Fruit fly (Drosophila melanogaster) whole organism, prepupa: ENCODE measurements around the gene RapGAP1.
A peak's percentile ranks its signal among the peaks of the same experiment; 100 is the strongest.

Source experiments
- Blimp-1 ChIP-seq: fragments of 200-800 bp; sonication (Bioruptor generic); optimal IDR thresholded peaks from 3 replicates; lab custom pipeline; 2017; ENCODE audit warnings: missing biosample characterization, missing genetic modification characterization, mild to moderate bottlenecking, moderate library complexity, missing genetic modification reagents
- CG10669 ChIP-seq: fragments of 200-800 bp; sonication (Bioruptor generic); optimal IDR thresholded peaks from 3 replicates; lab custom pipeline; 2018; ENCODE audit warnings: missing biosample characterization, mild to moderate bottlenecking, missing genetic modification characterization, moderate library complexity
- CG11294 ChIP-seq: fragments of 200-800 bp; sonication (Bioruptor generic); IDR thresholded peaks from 2 replicates; pipeline ENCODE4 v1.3.6; 2022; ENCODE audit warnings: missing biosample characterization, missing genetic modification characterization
- CG11762 ChIP-seq: fragments of 200-800 bp; sonication (Bioruptor generic); optimal IDR thresholded peaks from 3 replicates; lab custom pipeline; 2016; ENCODE audit warnings: missing biosample characterization, missing genetic modification characterization; ENCODE audit not compliant: insufficient read depth
- CG15336 ChIP-seq: fragments of 200-800 bp; sonication (Bioruptor generic); IDR thresholded peaks from 2 replicates; pipeline ENCODE4 v1.3.6; 2022; ENCODE audit warnings: missing biosample characterization, missing genetic modification characterization
- CG3032 ChIP-seq: fragments of 200-800 bp; optimal IDR thresholded peaks from 2 replicates; lab custom pipeline; 2019; ENCODE audit warnings: missing biosample characterization, mild to moderate bottlenecking, missing genetic modification characterization, moderate library complexity
- CG31627 ChIP-seq: fragments of 200-800 bp; sonication (Bioruptor generic); optimal IDR thresholded peaks from 3 replicates; lab custom pipeline; 2016; ENCODE audit warnings: missing biosample characterization, missing genetic modification characterization
- CG34406 ChIP-seq: fragments of 200-800 bp; sonication (Bioruptor generic); optimal IDR thresholded peaks from 3 replicates; lab custom pipeline; 2016; ENCODE audit warnings: missing biosample characterization, missing genetic modification characterization
- CG3919 ChIP-seq: fragments of 200-800 bp; sonication (Bioruptor generic); optimal IDR thresholded peaks from 3 replicates; lab custom pipeline; 2016; ENCODE audit warnings: missing biosample characterization, missing genetic modification characterization
- CG4318 ChIP-seq: fragments of 200-800 bp; sonication (Bioruptor generic); optimal IDR thresholded peaks from 3 replicates; lab custom pipeline; 2017; ENCODE audit warnings: missing biosample characterization, mild to moderate bottlenecking, missing genetic modification characterization
- CG6163 ChIP-seq: fragments of 200-800 bp; sonication (Bioruptor generic); IDR thresholded peaks from 3 replicates; pipeline ENCODE4 v1.3.6; 2022; ENCODE audit warnings: missing biosample characterization, missing genetic modification characterization
- CG6276 ChIP-seq: fragments of 200-800 bp; sonication (Bioruptor generic); optimal IDR thresholded peaks from 2 replicates; lab custom pipeline; 2017; ENCODE audit warnings: missing biosample characterization, mild to moderate bottlenecking, missing genetic modification characterization
- CG6792 ChIP-seq: fragments of 200-800 bp; sonication (Bioruptor generic); optimal IDR thresholded peaks from 3 replicates; lab custom pipeline; 2016; ENCODE audit warnings: missing biosample characterization, missing genetic modification characterization
- CG7368 ChIP-seq: fragments of 200-800 bp; sonication (Bioruptor generic); optimal IDR thresholded peaks from 3 replicates; lab custom pipeline; 2016; ENCODE audit warnings: missing biosample characterization, missing genetic modification characterization
- CG8119 ChIP-seq: fragments of 200-800 bp; sonication (Bioruptor generic); IDR thresholded peaks from 3 replicates; pipeline ENCODE4 v1.3.6; 2022; ENCODE audit warnings: missing biosample characterization, missing genetic modification characterization
- CG8319 ChIP-seq: fragments of 200-800 bp; sonication (Bioruptor generic); optimal IDR thresholded peaks from 3 replicates; lab custom pipeline; 2016; ENCODE audit warnings: missing biosample characterization, missing genetic modification characterization
- CG8632 ChIP-seq: fragments of 200-800 bp; sonication (Bioruptor generic); optimal IDR thresholded peaks from 3 replicates; lab custom pipeline; 2016; ENCODE audit warnings: missing biosample characterization, missing genetic modification characterization
- Eip93F ChIP-seq: fragments of 200-800 bp; sonication (Bioruptor generic); optimal IDR thresholded peaks from 2 replicates; lab custom pipeline; 2016; ENCODE audit warnings: missing biosample characterization, mild to moderate bottlenecking, missing genetic modification characterization
- Ets96B ChIP-seq: fragments of 200-800 bp; optimal IDR thresholded peaks from 2 replicates; lab custom pipeline; 2019; ENCODE audit warnings: missing biosample characterization, mild to moderate bottlenecking, missing genetic modification characterization, moderate library complexity
- Hr39 ChIP-seq: fragments of 200-800 bp; sonication (Bioruptor generic); optimal IDR thresholded peaks from 2 replicates; lab custom pipeline; 2016; ENCODE audit warnings: missing biosample characterization, missing genetic modification characterization
- Hr4 ChIP-seq: fragments of 200-800 bp; sonication (Bioruptor generic); optimal IDR thresholded peaks from 3 replicates; lab custom pipeline; 2016; ENCODE audit warnings: missing biosample characterization, missing genetic modification characterization
- Lpt ChIP-seq: fragments of 200-800 bp; sonication (Bioruptor generic); optimal IDR thresholded peaks from 3 replicates; lab custom pipeline; 2016; ENCODE audit warnings: missing biosample characterization, missing genetic modification characterization
- Met ChIP-seq: fragments of 200-800 bp; sonication (Bioruptor generic); optimal IDR thresholded peaks from 3 replicates; lab custom pipeline; 2016; ENCODE audit warnings: missing biosample characterization, missing genetic modification characterization
- OdsH ChIP-seq: fragments of 200-800 bp; sonication (Bioruptor generic); optimal IDR thresholded peaks from 3 replicates; lab custom pipeline; 2016; ENCODE audit warnings: missing biosample characterization, missing genetic modification characterization
- Sox102F ChIP-seq: fragments of 200-800 bp; sonication (Bioruptor generic); optimal IDR thresholded peaks from 2 replicates; lab custom pipeline; 2016; ENCODE audit warnings: missing biosample characterization, mild to moderate bottlenecking, missing genetic modification characterization
- Sox14 ChIP-seq: fragments of 200-800 bp; sonication (Bioruptor generic); optimal IDR thresholded peaks from 3 replicates; lab custom pipeline; 2016; ENCODE audit warnings: missing biosample characterization, missing genetic modification characterization
- Sox15 ChIP-seq: fragments of 200-800 bp; sonication (Bioruptor generic); optimal IDR thresholded peaks from 3 replicates; lab custom pipeline; 2016; ENCODE audit warnings: missing biosample characterization, missing genetic modification characterization
- achi ChIP-seq: fragments of 200-800 bp; sonication (Bioruptor generic); optimal IDR thresholded peaks from 3 replicates; lab custom pipeline; 2016; ENCODE audit warnings: missing biosample characterization, missing genetic modification characterization
- acj6 ChIP-seq: fragments of 200-800 bp; sonication (Bioruptor generic); optimal IDR thresholded peaks from 3 replicates; lab custom pipeline; 2016; ENCODE audit warnings: missing biosample characterization, missing genetic modification characterization
- cyc ChIP-seq: fragments of 200-800 bp; sonication (Bioruptor generic); optimal IDR thresholded peaks from 3 replicates; lab custom pipeline; 2016; ENCODE audit warnings: missing biosample characterization, missing genetic modification characterization
- eg ChIP-seq: fragments of 200-800 bp; sonication (Bioruptor generic); IDR thresholded peaks from 3 replicates; pipeline ENCODE4 v1.3.6; 2022; ENCODE audit warnings: missing biosample characterization, missing genetic modification characterization
- esn ChIP-seq: fragments of 200-800 bp; sonication (Bioruptor generic); optimal IDR thresholded peaks from 2 replicates; lab custom pipeline; 2016; ENCODE audit warnings: missing biosample characterization, mild to moderate bottlenecking, missing genetic modification characterization, moderate library complexity
- fd59A ChIP-seq: fragments of 200-800 bp; sonication (Bioruptor generic); optimal IDR thresholded peaks from 2 replicates; lab custom pipeline; 2017; ENCODE audit warnings: missing biosample characterization, mild to moderate bottlenecking, missing genetic modification characterization, missing genetic modification reagents
- fd85E ChIP-seq: fragments of 200-800 bp; sonication (Bioruptor generic); optimal IDR thresholded peaks from 3 replicates; lab custom pipeline; 2016; ENCODE audit warnings: missing biosample characterization, missing genetic modification characterization
- fkh ChIP-seq: fragments of 200-800 bp; sonication (Bioruptor generic); optimal IDR thresholded peaks from 3 replicates; lab custom pipeline; 2017; ENCODE audit warnings: missing biosample characterization, mild to moderate bottlenecking, missing genetic modification characterization, moderate library complexity
- lz ChIP-seq: fragments of 200-800 bp; sonication (Bioruptor generic); optimal IDR thresholded peaks from 3 replicates; lab custom pipeline; 2016; ENCODE audit warnings: missing biosample characterization, missing genetic modification characterization
- net ChIP-seq: fragments of 200-800 bp; sonication (Bioruptor generic); optimal IDR thresholded peaks from 3 replicates; lab custom pipeline; 2016; ENCODE audit warnings: missing biosample characterization, missing genetic modification characterization
- salr ChIP-seq, 2 experiments: fragments of 200-800 bp; sonication (Bioruptor generic); optimal IDR thresholded peaks; 3 replicates each; lab custom pipeline; 2016 to 2018; ENCODE audit warnings: missing biosample characterization in 2 of 2, missing genetic modification characterization in 2 of 2, mild to moderate bottlenecking in 1 of 2
- spab ChIP-seq: fragments of 200-800 bp; sonication (Bioruptor generic); optimal IDR thresholded peaks from 2 replicates; lab custom pipeline; 2017; ENCODE audit warnings: missing biosample characterization, mild to moderate bottlenecking, missing genetic modification characterization, missing genetic modification reagents
- ss ChIP-seq, 2 experiments: fragments of 200-800 bp; sonication (Bioruptor generic); optimal IDR thresholded peaks; 2 replicates in 1 of 2; 3 replicates in 1 of 2; lab custom pipeline; 2017 to 2018; ENCODE audit warnings: mild to moderate bottlenecking in 2 of 2, missing biosample characterization in 2 of 2, missing genetic modification characterization in 2 of 2, moderate library complexity in 1 of 2
- svp ChIP-seq: fragments of 200-800 bp; sonication (Bioruptor generic); peaks from one replicate; lab custom pipeline; 2016; ENCODE audit warnings: missing biosample characterization, missing genetic modification characterization
- topi ChIP-seq: fragments of 200-800 bp; sonication (Bioruptor generic); optimal IDR thresholded peaks from 3 replicates; lab custom pipeline; 2016; ENCODE audit warnings: missing biosample characterization, missing genetic modification characterization

RapGAP1 gene

dm6 chr2L:7491902-7492301, 86.9 kb downstream of the RapGAP1 start (continued):
- TF ChIP-seq Hr39 (GFP tag; lab: Kevin White, UChicago) (no peak), topi (GFP tag; lab: Kevin White, UChicago) (no peak), Ets96B (tag; lab: Kevin White, UChicago) (peak; percentile 31), CG7368 (GFP tag; lab: Kevin White, UChicago) (no peak), CG8632 (GFP tag; lab: Kevin White, UChicago) (no peak), ss (GFP tag; optimal IDR thresholded peaks at IDR 0.05; lab: Kevin White, UChicago) (no peak), fd59A (no peak), fkh (GFP tag; lab: Kevin White, UChicago) (no peak), CG34406 (no peak), OdsH (GFP tag; lab: Kevin White, UChicago) (peak; percentile 39), CG15336 (GFP tag; lab: Robert Waterston, UW) (peak; percentile 71), fd85E (GFP tag; lab: Kevin White, UChicago) (no peak), salr (GFP tag; optimal IDR thresholded peaks at IDR 0.05; lab: Kevin White, UChicago) (no peak), cyc (GFP tag; lab: Kevin White, UChicago) (no peak), achi (GFP tag; lab: Kevin White, UChicago) (no peak), Met (GFP tag; lab: Kevin White, UChicago) (no peak), CG3032 (tag; lab: Kevin White, UChicago) (peak; percentile 19), Eip93F (no peak), eg (GFP tag; lab: Robert Waterston, UW) (peak; percentile 72), CG4318 (GFP tag; lab: Kevin White, UChicago) (no peak), CG10669 (GFP tag; lab: Kevin White, UChicago) (no peak), CG8319 (GFP tag; lab: Kevin White, UChicago) (no peak), CG31627 (GFP tag; lab: Kevin White, UChicago) (no peak), Sox102F (GFP tag; lab: Kevin White, UChicago) (no peak), spab (no peak), CG6163 (GFP tag; lab: Robert Waterston, UW) (peak; percentile 66), acj6 (GFP tag; lab: Kevin White, UChicago) (peak; percentile 17), CG8119 (peak; percentile 67), net (no peak), Blimp-1 (GFP tag; lab: Kevin White, UChicago) (no peak), Sox14 (GFP tag; lab: Kevin White, UChicago) (no peak), Sox15 (GFP tag; lab: Kevin White, UChicago) (peak; percentile 20), CG6276 (GFP tag; lab: Kevin White, UChicago) (peak; percentile 11), esn (GFP tag; lab: Kevin White, UChicago) (no peak), CG6792 (GFP tag; lab: Kevin White, UChicago) (no peak), CG11762 (no peak), Hr4 (GFP tag; lab: Kevin White, UChicago) (peak; percentile 51)

dm6 chr2L:7486222-7486621, 92.6 kb downstream of the RapGAP1 start:
- TF ChIP-seq esn (GFP tag; lab: Kevin White, UChicago) (peak; percentile 28), lz (GFP tag; lab: Kevin White, UChicago) (no peak), CG3919 (GFP tag; lab: Kevin White, UChicago) (no peak), Sox102F (GFP tag; lab: Kevin White, UChicago) (peak; percentile 38), topi (GFP tag; lab: Kevin White, UChicago) (no peak), salr (GFP tag; optimal IDR thresholded peaks at IDR 0.05; lab: Kevin White, UChicago) (no peak)

dm6 chr2L:7474404-7474803, 104.4 kb downstream of the RapGAP1 start, which contains the start of gene CG6441:
CG6441 (plus strand) TSS chr2L:7474704.
- TF ChIP-seq Sox15 (GFP tag; lab: Kevin White, UChicago) (no peak), Lpt (no peak), CG11294 (GFP tag; lab: Robert Waterston, UW) (no peak), fd85E (GFP tag; lab: Kevin White, UChicago) (no peak), svp (GFP tag; lab: Kevin White, UChicago) (no peak), Eip93F (no peak)
